Worm (Caenorhabditis elegans) whole organism, late embryonic: Measurements from ENCODE around the gene Y57G11C.1130.

Experiments used
- C08G9.2 ChIP-seq: sonication (generic microtip); optimal IDR thresholded peaks from 2 replicates; lab custom pipeline; 2016; ENCODE audit warnings: mild to moderate bottlenecking, missing genetic modification characterization, moderate library complexity, missing compliant biosample characterization
- K02D7.2 ChIP-seq: sonication (generic microtip); optimal IDR thresholded peaks from 2 replicates; lab custom pipeline; 2017; ENCODE audit warnings: mild to moderate bottlenecking, missing genetic modification characterization, missing compliant biosample characterization
- Y22D7AL.16 ChIP-seq: sonication (generic microtip); optimal IDR thresholded peaks from 2 replicates; lab custom pipeline; 2016; ENCODE audit warnings: missing genetic modification characterization, missing compliant biosample characterization
- ahr-1 ChIP-seq: sonication (generic microtip); optimal IDR thresholded peaks from 2 replicates; lab custom pipeline; 2016; ENCODE audit warnings: missing genetic modification characterization, missing compliant biosample characterization
- ceh-31 ChIP-seq: sonication (generic microtip); optimal IDR thresholded peaks from 2 replicates; lab custom pipeline; 2016; ENCODE audit warnings: missing genetic modification characterization, missing compliant biosample characterization
- ceh-6 ChIP-seq: fragments of 200-800 bp; sonication (Bioruptor generic); optimal IDR thresholded peaks from 2 replicates; lab custom pipeline; 2018; ENCODE audit warnings: mild to moderate bottlenecking, missing genetic modification characterization, missing compliant biosample characterization
- dve-1 ChIP-seq: sonication (generic microtip); optimal IDR thresholded peaks from 2 replicates; lab custom pipeline; 2017; ENCODE audit warnings: antibody characterized with exemption, mild to moderate bottlenecking, missing genetic modification characterization, missing compliant biosample characterization
- eyg-1 ChIP-seq: sonication (generic microtip); optimal IDR thresholded peaks from 2 replicates; lab custom pipeline; 2016; ENCODE audit warnings: missing genotype, missing genetic modification characterization, missing compliant biosample characterization
- hlh-13 ChIP-seq: fragments of 200-800 bp; sonication (Bioruptor generic); optimal IDR thresholded peaks from 2 replicates; lab custom pipeline; 2018; ENCODE audit warnings: mild to moderate bottlenecking, missing genetic modification characterization, missing compliant biosample characterization
- hlh-8 ChIP-seq: sonication (generic microtip); optimal IDR thresholded peaks from 2 replicates; lab custom pipeline; 2016; ENCODE audit warnings: missing genotype, missing genetic modification characterization, missing compliant biosample characterization
- lim-6 ChIP-seq: sonication (generic microtip); optimal IDR thresholded peaks from 2 replicates; lab custom pipeline; 2016; ENCODE audit warnings: missing genetic modification characterization, missing compliant biosample characterization
- npax-4 ChIP-seq: sonication (generic microtip); optimal IDR thresholded peaks from 2 replicates; lab custom pipeline; 2016; ENCODE audit warnings: missing genetic modification characterization, missing compliant biosample characterization
- pat-9 ChIP-seq: fragments of 200-800 bp; sonication (Bioruptor generic); optimal IDR thresholded peaks from 2 replicates; lab custom pipeline; 2018; ENCODE audit warnings: mild to moderate bottlenecking, missing genetic modification characterization, moderate library complexity, missing compliant biosample characterization
- pha-2 ChIP-seq: sonication (generic microtip); optimal IDR thresholded peaks from 2 replicates; lab custom pipeline; 2017; ENCODE audit warnings: mild to moderate bottlenecking, missing genetic modification characterization, missing compliant biosample characterization
- ref-2 ChIP-seq: sonication (generic microtip); optimal IDR thresholded peaks from 2 replicates; lab custom pipeline; 2016; ENCODE audit warnings: missing genetic modification characterization, missing compliant biosample characterization
- sdc-2 ChIP-seq: sonication (generic microtip); optimal IDR thresholded peaks from 2 replicates; lab custom pipeline; 2016; ENCODE audit warnings: missing genotype, missing genetic modification characterization, missing compliant biosample characterization
- sox-2 ChIP-seq: fragments of 200-800 bp; sonication (Bioruptor generic); IDR thresholded peaks from 2 replicates; pipeline ENCODE4 v1.3.6; 2022; ENCODE audit warnings: missing genetic modification reagents, missing genetic modification characterization, missing compliant biosample characterization
- unc-42 ChIP-seq: sonication (generic microtip); optimal IDR thresholded peaks from 2 replicates; lab custom pipeline; 2016; ENCODE audit warnings: missing genotype, missing genetic modification characterization, missing compliant biosample characterization
- unc-55 ChIP-seq: sonication (generic microtip); optimal IDR thresholded peaks from 2 replicates; lab custom pipeline; 2017; ENCODE audit warnings: missing biosample characterization, missing genetic modification reagents, missing genetic modification characterization

The Y57G11C.1130 gene

DNA sequence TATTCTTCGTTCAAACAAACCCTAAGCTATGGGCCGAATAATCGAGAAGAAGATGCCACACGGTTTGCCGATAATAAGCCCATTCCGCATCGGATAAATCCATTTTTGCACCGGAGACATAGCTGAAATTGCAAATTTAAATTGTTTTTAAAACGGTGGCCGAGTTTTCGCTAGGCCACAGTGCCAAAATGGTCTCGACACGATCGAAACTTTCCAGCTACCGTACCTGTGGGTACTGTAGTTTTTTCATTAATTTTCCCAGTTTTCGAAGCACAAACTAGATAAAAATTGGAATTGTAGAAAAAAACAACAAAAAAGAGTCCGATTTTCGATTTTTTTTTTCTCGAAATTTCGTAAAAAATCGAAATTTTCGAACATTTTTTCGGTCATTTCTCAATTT, 45.9 kb downstream of the Y57G11C.1130 start:
- TF ChIP-seq eyg-1 (tag; lab: Kevin White, UChicago) (no peak), hlh-13 (GFP tag; lab: Kevin White, UChicago) (no peak), unc-55 (GFP tag; lab: Kevin White, UChicago) (no peak), K02D7.2 (tag; lab: Kevin White, UChicago) (no peak), ceh-6 (GFP tag; lab: Kevin White, UChicago) (no peak)

DNA sequence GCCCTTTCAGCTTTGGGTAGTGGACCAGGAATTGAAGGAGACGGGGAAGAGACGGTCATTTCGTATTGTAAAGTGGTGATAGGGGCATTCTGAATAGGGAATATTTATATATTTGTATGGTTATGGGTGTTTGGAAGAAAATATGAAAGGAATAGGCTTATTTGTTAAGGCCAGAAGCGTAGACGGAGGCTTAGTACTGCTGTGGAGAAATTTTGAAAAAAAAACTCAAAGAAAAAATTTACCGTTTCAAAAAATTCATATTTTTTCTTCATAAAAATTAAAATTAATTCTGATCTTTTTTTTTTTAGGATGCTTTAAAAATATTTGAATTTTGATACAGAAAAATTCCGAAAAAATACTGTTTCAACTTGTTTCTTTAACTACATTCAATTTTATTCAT, 46.7 kb downstream of the Y57G11C.1130 start, which contains the start of gene hhat-2:
Gene hhat-2 (minus strand): TSS at position 101 of the 400 bp plus-strand sequence.
- TF ChIP-seq hlh-8 (tag; lab: Kevin White, UChicago) (no peak), sox-2 (GFP tag; lab: Robert Waterston, UW) (no peak), pha-2 (tag; lab: Kevin White, UChicago) (no peak), ref-2 (tag; lab: Kevin White, UChicago) (no peak), ahr-1 (no peak), sdc-2 (tag; lab: Kevin White, UChicago) (no peak), lim-6 (no peak), ceh-31 (tag; lab: Kevin White, UChicago) (no peak), dve-1 (tag; lab: Kevin White, UChicago) (no peak), C08G9.2 (no peak), pat-9 (tag; lab: Kevin White, UChicago) (no peak), npax-4 (tag; lab: Kevin White, UChicago) (no peak), unc-42 (tag; lab: Kevin White, UChicago) (no peak), Y22D7AL.16 (tag; lab: Kevin White, UChicago) (no peak)
